Worm (Caenorhabditis elegans): ENCODE measurements around the gene F43C1.5.

- no peak for TF ChIP-seq nhr-237 (tag; optimal IDR thresholded peaks at IDR 0.05)
- TF ChIP-seq nhr-23 (tag; optimal IDR thresholded peaks at IDR 0.05) = no peak
- no peak for TF ChIP-seq nhr-11 (tag; optimal IDR thresholded peaks at IDR 0.05)
- TF ChIP-seq peb-1 (tag; optimal IDR thresholded peaks at IDR 0.05) = no peak
Measured at ce11 chrIII:4204964-4205363, 24.0 kb upstream of the F43C1.5 start.

Measured in whole organism, L2 larva.